Fruit fly (Drosophila melanogaster): ENCODE data around the gene Hr83.

Hr83 gene

DNA sequence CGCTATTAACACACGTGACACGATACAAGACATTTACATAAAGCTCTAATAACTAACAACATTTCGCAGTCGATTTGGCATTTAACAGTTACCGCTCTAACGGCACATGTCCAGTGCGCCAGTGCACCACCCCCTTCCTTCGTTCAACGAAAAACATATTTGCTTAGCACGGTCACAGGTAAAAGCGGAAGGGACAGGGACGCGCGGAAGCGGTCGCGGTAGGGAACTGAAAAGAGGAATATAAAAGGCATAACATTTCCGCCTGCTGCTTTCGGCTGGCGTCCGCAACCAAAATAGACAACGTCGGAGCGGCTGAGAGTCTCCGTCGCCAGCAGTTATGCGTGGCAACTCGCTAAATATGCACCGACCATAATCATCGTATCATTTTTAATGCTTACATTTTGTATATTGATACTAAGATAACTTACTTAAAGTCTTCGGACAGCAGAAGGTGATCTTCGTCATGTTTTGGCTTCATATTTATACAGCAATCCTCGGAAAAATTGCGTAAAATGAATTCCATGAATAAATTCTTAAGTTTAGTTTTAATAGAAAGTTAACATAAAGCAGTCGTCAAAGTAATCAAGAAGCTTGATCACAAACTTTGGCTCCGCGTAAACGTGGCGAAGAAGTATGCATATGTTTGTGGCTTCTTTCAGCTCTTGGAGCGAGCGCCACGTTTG, 2.8 kb downstream of the Hr83 start:
- TF ChIP-seq ovo (GFP tag; optimal IDR thresholded peaks at IDR 0.05) (peak; percentile 38), kay (GFP tag; ENCODE audit: borderline replicate concordance) (no peak), CG12768 (GFP tag; optimal IDR thresholded peaks at IDR 0.05) (no peak), CG7101 (tag; optimal IDR thresholded peaks at IDR 0.05) (peak; percentile 12), CG1620 (GFP tag; optimal IDR thresholded peaks at IDR 0.05) (no peak), CG33017 (tag; optimal IDR thresholded peaks at IDR 0.05) (peak; percentile 9)

DNA sequence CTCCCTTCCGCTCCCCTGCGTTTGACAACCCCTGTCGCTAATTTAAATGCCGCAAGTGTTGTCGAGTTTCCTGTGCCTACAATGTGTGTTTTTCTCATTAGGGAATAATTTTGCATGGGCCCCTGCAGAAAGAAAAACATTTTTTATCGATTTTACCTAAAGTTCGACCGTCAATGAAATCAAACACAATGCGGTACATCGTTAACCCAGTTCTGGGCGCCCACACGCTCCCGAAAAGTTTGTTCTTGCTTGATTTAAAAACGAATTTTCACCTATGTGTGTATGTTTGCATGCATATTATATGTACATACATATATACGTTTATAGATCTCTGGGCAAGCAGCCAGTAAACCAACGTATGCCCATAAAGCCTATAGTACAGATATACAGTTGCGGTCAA, 3.4 kb downstream of the Hr83 start:
- TF ChIP-seq ovo (GFP tag; optimal IDR thresholded peaks at IDR 0.05) (no peak), CG11617 (GFP tag; optimal IDR thresholded peaks at IDR 0.05) (no peak), toe (GFP tag; optimal IDR thresholded peaks at IDR 0.05) (no peak), cnc (optimal IDR thresholded peaks at IDR 0.05) (no peak), tj (GFP tag; optimal IDR thresholded peaks at IDR 0.05) (no peak), cic (GFP tag; optimal IDR thresholded peaks at IDR 0.05) (no peak), CG14711 (tag; optimal IDR thresholded peaks at IDR 0.05) (no peak), Mnt (GFP tag; optimal IDR thresholded peaks at IDR 0.05) (no peak), bab1 (GFP tag; optimal IDR thresholded peaks at IDR 0.05) (no peak), pad (GFP tag; optimal IDR thresholded peaks at IDR 0.05) (no peak), kay (GFP tag; ENCODE audit: borderline replicate concordance) (no peak), Hr96 (GFP tag; optimal IDR thresholded peaks at IDR 0.05) (no peak), CG5204 (GFP tag; optimal IDR thresholded peaks at IDR 0.05) (no peak), CG33017 (tag; optimal IDR thresholded peaks at IDR 0.05) (no peak), CG7101 (tag; optimal IDR thresholded peaks at IDR 0.05) (no peak), Crg-1 (GFP tag; optimal IDR thresholded peaks at IDR 0.05) (no peak)

DNA sequence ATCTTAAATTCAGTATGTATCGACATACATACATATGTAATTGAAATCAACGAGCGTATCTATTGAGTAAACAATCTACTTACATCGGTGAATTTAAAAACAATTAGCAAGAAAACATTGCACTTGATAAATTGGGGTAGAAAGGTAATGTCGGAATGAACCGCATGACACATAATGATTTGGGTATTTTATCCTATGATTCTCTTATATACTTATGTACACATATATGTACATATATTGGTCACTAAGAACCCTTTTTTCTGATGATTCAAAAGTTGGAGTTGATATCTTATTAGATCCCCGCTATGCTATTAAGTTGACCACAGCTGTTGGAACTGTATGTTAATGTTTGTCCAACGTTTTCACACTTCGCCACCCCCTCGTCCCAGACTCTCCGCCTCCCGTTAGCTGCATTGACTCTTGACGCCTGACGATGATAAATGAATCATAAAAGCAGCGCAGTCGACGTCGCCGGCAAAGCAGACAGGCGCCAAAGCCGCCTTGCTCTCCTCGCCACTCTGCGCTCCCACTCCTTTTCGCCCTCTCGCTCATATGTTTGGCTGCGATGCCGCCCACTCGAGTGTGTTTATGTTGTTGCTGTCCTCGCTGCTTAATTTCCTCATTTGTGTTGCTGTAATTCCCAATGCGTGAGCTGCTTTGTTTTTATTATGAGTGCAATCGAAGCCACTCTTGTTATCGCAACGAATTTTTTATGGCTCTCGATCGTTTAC, 4.0 kb downstream of the Hr83 start:
- no peak for TF ChIP-seq cic (GFP tag; optimal IDR thresholded peaks at IDR 0.05)
- TF ChIP-seq Hr96 (GFP tag; optimal IDR thresholded peaks at IDR 0.05): no peak
- TF ChIP-seq CG5204 (GFP tag; optimal IDR thresholded peaks at IDR 0.05): peak; percentile 35
- peak; percentile 11 for TF ChIP-seq pad (GFP tag; optimal IDR thresholded peaks at IDR 0.05)
- TF ChIP-seq kay (GFP tag; ENCODE audit: borderline replicate concordance): peak; percentile 84
- TF ChIP-seq CG7045 (GFP tag; optimal IDR thresholded peaks at IDR 0.05): no peak
- TF ChIP-seq ovo (GFP tag; optimal IDR thresholded peaks at IDR 0.05): peak; percentile 26

DNA sequence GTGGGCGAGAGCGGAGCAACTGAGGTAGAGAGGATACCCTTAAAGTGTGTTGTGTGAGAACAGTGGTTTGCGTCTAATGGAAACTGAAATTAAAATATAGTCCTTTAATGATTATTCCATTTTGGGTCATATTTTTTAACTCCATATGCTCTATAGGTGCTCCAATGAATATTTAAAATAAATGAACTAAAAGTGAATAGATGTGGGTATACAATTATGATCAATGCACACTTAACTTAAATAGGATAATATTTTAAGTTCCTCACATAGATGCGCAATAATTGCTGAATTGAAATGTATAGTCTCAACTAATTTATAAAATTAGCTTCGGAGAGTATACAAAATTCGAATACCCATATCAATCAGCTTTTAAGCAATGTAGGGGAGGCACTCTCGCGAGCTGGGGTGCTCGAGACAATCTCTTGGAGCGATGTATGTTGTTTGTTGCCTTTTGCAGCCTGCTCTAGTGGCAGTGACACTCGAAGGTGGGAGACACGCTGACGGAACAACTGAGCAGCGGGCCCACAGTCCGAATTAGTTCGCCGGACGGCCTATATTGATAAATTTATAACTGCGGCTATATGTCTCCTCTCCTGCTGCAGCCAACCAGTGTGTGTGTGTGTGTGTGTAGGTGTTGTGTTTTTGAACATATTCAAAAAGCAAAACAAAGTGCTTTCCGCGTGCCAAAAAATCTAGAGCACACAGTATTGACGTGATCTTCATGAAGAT, 4.7 kb downstream of the Hr83 start:
- TF ChIP-seq ovo (GFP tag; optimal IDR thresholded peaks at IDR 0.05) (peak; percentile 6), CG14711 (tag; optimal IDR thresholded peaks at IDR 0.05) (peak; percentile 53), bab1 (GFP tag; optimal IDR thresholded peaks at IDR 0.05) (no peak), tj (GFP tag; optimal IDR thresholded peaks at IDR 0.05) (peak; percentile 55), CG12768 (GFP tag; optimal IDR thresholded peaks at IDR 0.05) (peak; percentile 67), Crg-1 (GFP tag; optimal IDR thresholded peaks at IDR 0.05) (peak; percentile 22), CG5204 (GFP tag; optimal IDR thresholded peaks at IDR 0.05) (peak; percentile 78), CG1620 (GFP tag; optimal IDR thresholded peaks at IDR 0.05) (peak; percentile 26), CG11617 (GFP tag; optimal IDR thresholded peaks at IDR 0.05) (peak; percentile 72), kay (GFP tag; ENCODE audit: borderline replicate concordance) (peak; percentile 61), cnc (optimal IDR thresholded peaks at IDR 0.05) (no peak), CG33017 (tag; optimal IDR thresholded peaks at IDR 0.05) (peak; percentile 57), Mnt (GFP tag; optimal IDR thresholded peaks at IDR 0.05) (peak; percentile 30), cic (GFP tag; optimal IDR thresholded peaks at IDR 0.05) (peak; percentile 19), toe (GFP tag; optimal IDR thresholded peaks at IDR 0.05) (peak; percentile 31), CG7101 (tag; optimal IDR thresholded peaks at IDR 0.05) (peak; percentile 69), Hr96 (GFP tag; optimal IDR thresholded peaks at IDR 0.05) (peak; percentile 61), pad (GFP tag; optimal IDR thresholded peaks at IDR 0.05) (peak; percentile 60), Clk (GFP tag; optimal IDR thresholded peaks at IDR 0.05) (peak; percentile 16), CG7045 (GFP tag; optimal IDR thresholded peaks at IDR 0.05) (peak; percentile 70)

DNA sequence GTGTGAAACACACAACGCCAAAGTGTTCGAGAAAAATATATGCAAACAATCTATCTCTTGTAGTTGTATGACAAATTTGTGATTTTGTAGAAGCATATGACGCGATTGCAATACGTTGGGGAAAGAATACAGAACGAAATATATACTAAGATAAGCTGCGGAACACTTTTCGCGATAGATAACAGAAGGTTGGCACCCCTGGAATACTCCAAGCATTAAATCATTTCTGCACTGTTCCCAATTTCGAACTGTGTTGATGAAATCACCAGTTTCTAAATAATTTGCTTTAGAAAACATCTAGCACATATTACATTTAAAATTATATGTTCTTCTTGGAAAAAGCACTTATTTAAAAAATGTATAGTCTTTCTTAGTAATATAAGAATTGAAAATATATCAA, 5.4 kb downstream of the Hr83 start:
- TF ChIP-seq bab1 (GFP tag; optimal IDR thresholded peaks at IDR 0.05): no peak
- TF ChIP-seq CG1620 (GFP tag; optimal IDR thresholded peaks at IDR 0.05): no peak
- no peak for TF ChIP-seq Crg-1 (GFP tag; optimal IDR thresholded peaks at IDR 0.05)
- TF ChIP-seq kay (GFP tag; ENCODE audit: borderline replicate concordance): peak; percentile 45
- no peak for TF ChIP-seq cic (GFP tag; optimal IDR thresholded peaks at IDR 0.05)
- no peak for TF ChIP-seq CG5204 (GFP tag; optimal IDR thresholded peaks at IDR 0.05)
- no peak for TF ChIP-seq Hr96 (GFP tag; optimal IDR thresholded peaks at IDR 0.05)
- TF ChIP-seq tj (GFP tag; optimal IDR thresholded peaks at IDR 0.05): no peak

- TF ChIP-seq ovo (GFP tag; optimal IDR thresholded peaks at IDR 0.05): no peak
- no peak for TF ChIP-seq pad (GFP tag; optimal IDR thresholded peaks at IDR 0.05)
- no peak for TF ChIP-seq CG33017 (tag; optimal IDR thresholded peaks at IDR 0.05)
- TF ChIP-seq CG7101 (tag; optimal IDR thresholded peaks at IDR 0.05): no peak
- TF ChIP-seq Clk (GFP tag; optimal IDR thresholded peaks at IDR 0.05): no peak
- TF ChIP-seq CG7045 (GFP tag; optimal IDR thresholded peaks at IDR 0.05): no peak
- TF ChIP-seq CG5204 (GFP tag; optimal IDR thresholded peaks at IDR 0.05): no peak
- TF ChIP-seq toe (GFP tag; optimal IDR thresholded peaks at IDR 0.05): peak; percentile 67
- TF ChIP-seq tj (GFP tag; optimal IDR thresholded peaks at IDR 0.05): no peak
- TF ChIP-seq CG12768 (GFP tag; optimal IDR thresholded peaks at IDR 0.05): peak; percentile 16
- peak; percentile 10 for TF ChIP-seq Mnt (GFP tag; optimal IDR thresholded peaks at IDR 0.05)
- peak; percentile 5 for TF ChIP-seq CG11617 (GFP tag; optimal IDR thresholded peaks at IDR 0.05)
- TF ChIP-seq cnc (optimal IDR thresholded peaks at IDR 0.05): no peak
- TF ChIP-seq CG14711 (tag; optimal IDR thresholded peaks at IDR 0.05): no peak
- TF ChIP-seq kay (GFP tag; ENCODE audit: borderline replicate concordance): no peak
- no peak for TF ChIP-seq CG1620 (GFP tag; optimal IDR thresholded peaks at IDR 0.05)
- TF ChIP-seq Crg-1 (GFP tag; optimal IDR thresholded peaks at IDR 0.05): no peak
- no peak for TF ChIP-seq cic (GFP tag; optimal IDR thresholded peaks at IDR 0.05)
- TF ChIP-seq bab1 (GFP tag; optimal IDR thresholded peaks at IDR 0.05): no peak
- TF ChIP-seq Hr96 (GFP tag; optimal IDR thresholded peaks at IDR 0.05): no peak
Observed at dm6 chr3R:6368100-6368499, 19.1 kb downstream of the Hr83 start, which contains the start of gene CG42724. TSS of gene CG42724 (minus strand) at chr3R:6368288.

All from whole organism, adult.